Worm (Caenorhabditis elegans) whole organism, L4/young adult: ENCODE data around the gene D1086.11.

Experiments
- W03F9.2 ChIP-seq: fragments of 150-350 bp; optimal IDR thresholded peaks from 2 replicates; lab custom pipeline; 2014; ENCODE audit warnings: missing biosample characterization, missing genetic modification characterization
- dao-5 ChIP-seq: sonication (generic microtip); optimal IDR thresholded peaks from 2 replicates; lab custom pipeline; 2016; ENCODE audit warnings: missing genotype, missing genetic modification characterization, moderate library complexity, missing compliant biosample characterization
- him-1 ChIP-seq: sonication (generic microtip); optimal IDR thresholded peaks from 2 replicates; lab custom pipeline; 2016; ENCODE audit warnings: missing genotype, missing genetic modification reagents, missing genetic modification characterization, missing compliant biosample characterization

ce11 chrV:14107511-14107910, 33.3 kb downstream of the D1086.11 start, which contains the start of gene H39E23.3:
- TF ChIP-seq him-1 (no peak), W03F9.2 (tag; lab: Kevin White, UChicago) (no peak), dao-5 (tag; lab: Kevin White, UChicago) (no peak)
